Fruit fly (Drosophila melanogaster) whole organism, embryonic: ENCODE data around the gene CG32189.

Source experiments
- CG15269 ChIP-seq: fragments of 200-800 bp; sonication (Bioruptor generic); optimal IDR thresholded peaks from 2 replicates; lab custom pipeline; 2018; ENCODE audit warnings: missing biosample characterization, mild to moderate bottlenecking, missing genetic modification characterization, moderate library complexity
- CG1647 ChIP-seq: fragments of 200-800 bp; sonication (Bioruptor generic); optimal IDR thresholded peaks from 3 replicates; lab custom pipeline; 2016; ENCODE audit warnings: missing biosample characterization, missing genetic modification characterization
- CG16813 ChIP-seq: fragments of 200-800 bp; sonication (Bioruptor generic); IDR thresholded peaks from 3 replicates; pipeline ENCODE4 v1.3.6; 2022; ENCODE audit warnings: missing biosample characterization, missing genetic modification characterization; ENCODE audit not compliant: partially characterized antibody
- CG17186 ChIP-seq: fragments of 200-800 bp; sonication (Bioruptor generic); optimal IDR thresholded peaks from 3 replicates; lab custom pipeline; 2017; ENCODE audit warnings: missing biosample characterization, missing genetic modification reagents, missing genetic modification characterization
- CG18764 ChIP-seq: fragments of 200-800 bp; sonication (Bioruptor generic); optimal IDR thresholded peaks from 3 replicates; lab custom pipeline; 2016; ENCODE audit warnings: missing biosample characterization, missing genetic modification characterization
- CG2116 ChIP-seq: fragments of 200-800 bp; sonication (Bioruptor generic); optimal IDR thresholded peaks from 3 replicates; lab custom pipeline; 2018; ENCODE audit warnings: missing biosample characterization, mild to moderate bottlenecking, missing genetic modification characterization
- CG2120 ChIP-seq: fragments of 200-800 bp; sonication (Bioruptor generic); optimal IDR thresholded peaks from 3 replicates; lab custom pipeline; 2016; ENCODE audit warnings: missing biosample characterization, missing genetic modification characterization
- CG2199 ChIP-seq: fragments of 200-800 bp; sonication (Bioruptor generic); IDR thresholded peaks from 3 replicates; pipeline ENCODE4 v1.3.6; 2022; ENCODE audit warnings: missing biosample characterization, missing genetic modification characterization
- CG2202 ChIP-seq: fragments of 200-800 bp; sonication (Bioruptor generic); optimal IDR thresholded peaks from 2 replicates; lab custom pipeline; 2018; ENCODE audit warnings: missing biosample characterization, mild to moderate bottlenecking, missing genetic modification characterization
- CG32767 ChIP-seq: fragments of 200-800 bp; sonication (Bioruptor generic); IDR thresholded peaks from 2 replicates; pipeline ENCODE4 v1.3.6; 2022; ENCODE audit warnings: missing biosample characterization, missing genetic modification characterization
- CG3281 ChIP-seq: fragments of 200-800 bp; sonication (Bioruptor generic); optimal IDR thresholded peaks from 3 replicates; lab custom pipeline; 2017; ENCODE audit warnings: missing biosample characterization, mild to moderate bottlenecking, missing genetic modification characterization
- CG34224 ChIP-seq: fragments of 200-800 bp; sonication (Bioruptor generic); IDR thresholded peaks from 3 replicates; pipeline ENCODE4 v1.3.6; 2022; ENCODE audit warnings: missing biosample characterization, missing genetic modification characterization; ENCODE audit not compliant: partially characterized antibody
- CG4360 ChIP-seq: fragments of 200-800 bp; sonication (Bioruptor generic); IDR thresholded peaks from 2 replicates; pipeline ENCODE4 v1.3.6; 2022; ENCODE audit warnings: missing biosample characterization, missing genetic modification characterization
- CG43689 ChIP-seq: fragments of 200-800 bp; sonication (Bioruptor generic); IDR thresholded peaks from 2 replicates; pipeline ENCODE4 v1.3.6; 2022; ENCODE audit warnings: missing biosample characterization, missing genetic modification characterization
- CG4854 ChIP-seq: fragments of 200-800 bp; sonication (Bioruptor generic); optimal IDR thresholded peaks from 2 replicates; lab custom pipeline; 2016; ENCODE audit warnings: missing biosample characterization, missing genetic modification characterization, inconsistent platforms
- CG5953 ChIP-seq: fragments of 200-800 bp; sonication (Bioruptor generic); IDR thresholded peaks from 2 replicates; pipeline ENCODE4 v1.3.6; 2022; ENCODE audit warnings: missing biosample characterization, missing genetic modification characterization
- CG8089 ChIP-seq: fragments of 200-800 bp; sonication (Bioruptor generic); optimal IDR thresholded peaks from 3 replicates; lab custom pipeline; 2016; ENCODE audit warnings: missing biosample characterization, missing genetic modification characterization
- CG9876 ChIP-seq: fragments of 200-800 bp; sonication (Bioruptor generic); optimal IDR thresholded peaks from 2 replicates; lab custom pipeline; 2016; ENCODE audit warnings: missing biosample characterization, missing genetic modification characterization
- CoRest ChIP-seq: fragments of 200-800 bp; sonication (Bioruptor generic); optimal IDR thresholded peaks from 3 replicates; lab custom pipeline; 2018; ENCODE audit warnings: missing biosample characterization, mild to moderate bottlenecking, missing genetic modification characterization, moderate library complexity
- Dad ChIP-seq: fragments of 200-800 bp; sonication (Bioruptor generic); optimal IDR thresholded peaks from 3 replicates; lab custom pipeline; 2016; ENCODE audit warnings: missing biosample characterization, missing genetic modification characterization
- E2f2 ChIP-seq: fragments of 200-800 bp; sonication (Bioruptor generic); IDR thresholded peaks from 2 replicates; pipeline ENCODE4 v1.3.6; 2022; ENCODE audit warnings: missing biosample characterization, missing genetic modification characterization
- Ets65A ChIP-seq: fragments of 200-800 bp; sonication (Bioruptor generic); peaks from one replicate; lab custom pipeline; 2016; ENCODE audit warnings: missing biosample characterization, missing genetic modification characterization
- Hey ChIP-seq: fragments of 200-800 bp; sonication (Bioruptor generic); optimal IDR thresholded peaks from 3 replicates; lab custom pipeline; 2018; ENCODE audit warnings: missing biosample characterization, mild to moderate bottlenecking, missing genetic modification characterization
- Hr51 ChIP-seq, 2 experiments: fragments of 200-800 bp; sonication (Bioruptor generic); optimal IDR thresholded peaks; 2 replicates in 1 of 2; 3 replicates in 1 of 2; lab custom pipeline; 2016 to 2018; ENCODE audit warnings: missing biosample characterization in 2 of 2, missing genetic modification characterization in 2 of 2, mild to moderate bottlenecking in 1 of 2, moderate library complexity in 1 of 2
- Nf-YC ChIP-seq: fragments of 200-800 bp; optimal IDR thresholded peaks from 3 replicates; lab custom pipeline; 2019; ENCODE audit warnings: missing biosample characterization, mild to moderate bottlenecking, missing genetic modification characterization, moderate library complexity
- Rfx ChIP-seq: fragments of 200-800 bp; sonication (Bioruptor generic); IDR thresholded peaks from 2 replicates; pipeline ENCODE4 v1.3.6; 2022; ENCODE audit warnings: missing biosample characterization, missing genetic modification characterization
- Rx ChIP-seq: fragments of 200-800 bp; sonication (Bioruptor generic); IDR thresholded peaks from 2 replicates; pipeline ENCODE4 v1.3.6; 2022; ENCODE audit warnings: missing biosample characterization, missing genetic modification characterization
- Spps ChIP-seq: fragments of 200-800 bp; sonication (Bioruptor generic); optimal IDR thresholded peaks from 2 replicates; lab custom pipeline; 2018; ENCODE audit warnings: missing biosample characterization, mild to moderate bottlenecking, missing genetic modification characterization
- al ChIP-seq: fragments of 200-800 bp; sonication (Bioruptor generic); IDR thresholded peaks from 2 replicates; pipeline ENCODE4 v1.3.6; 2022; ENCODE audit warnings: missing biosample characterization, missing genetic modification characterization
- ci ChIP-seq: fragments of 200-800 bp; sonication (Bioruptor generic); IDR thresholded peaks from 3 replicates; pipeline ENCODE4 v1.3.6; 2022; ENCODE audit warnings: missing biosample characterization, missing genetic modification characterization
- crc ChIP-seq: fragments of 200-800 bp; sonication (Bioruptor generic); optimal IDR thresholded peaks from 2 replicates; lab custom pipeline; 2016; ENCODE audit warnings: missing biosample characterization, missing genetic modification characterization
- crp ChIP-seq, 2 experiments: fragments of 200-800 bp; sonication (Bioruptor generic); optimal IDR thresholded peaks; 2 replicates in 1 of 2; 3 replicates in 1 of 2; lab custom pipeline; 2017; ENCODE audit warnings: missing biosample characterization in 2 of 2, missing genetic modification characterization in 2 of 2, mild to moderate bottlenecking in 1 of 2, moderate library complexity in 1 of 2
- dysf ChIP-seq: fragments of 200-800 bp; sonication (Bioruptor generic); IDR thresholded peaks from 3 replicates; pipeline ENCODE4 v1.3.6; 2022; ENCODE audit warnings: missing biosample characterization, missing genetic modification characterization
- esg ChIP-seq: fragments of 200-800 bp; sonication (Bioruptor generic); conservative IDR thresholded peaks from 2 replicates; pipeline ENCODE4 v1.3.6; 2022; ENCODE audit warnings: missing biosample characterization, missing genetic modification characterization
- eve ChIP-seq, 2 experiments: fragments of >200 bp; optimal IDR thresholded peaks; 2 replicates each; lab custom pipeline; 2017; ENCODE audit warnings: missing biosample characterization in 2 of 2, missing genetic modification characterization in 2 of 2
- fru ChIP-seq: fragments of >200 bp; optimal IDR thresholded peaks from 2 replicates; lab custom pipeline; 2017
- gcm2 ChIP-seq: fragments of 200-800 bp; sonication (Bioruptor generic); optimal IDR thresholded peaks from 2 replicates; lab custom pipeline; 2016; ENCODE audit warnings: missing biosample characterization, missing genetic modification characterization
- gem ChIP-seq: fragments of 200-800 bp; sonication (Bioruptor generic); optimal IDR thresholded peaks from 2 replicates; lab custom pipeline; 2019; ENCODE audit warnings: missing biosample characterization, mild to moderate bottlenecking, missing genetic modification characterization, moderate library complexity
- grau ChIP-seq: fragments of 200-800 bp; optimal IDR thresholded peaks from 3 replicates; lab custom pipeline; 2019; ENCODE audit warnings: missing biosample characterization, mild to moderate bottlenecking, missing genetic modification characterization, moderate library complexity
- h ChIP-seq: fragments of >200 bp; optimal IDR thresholded peaks from 2 replicates; lab custom pipeline; 2017
- jigr1 ChIP-seq: fragments of 200-800 bp; sonication (Bioruptor generic); IDR thresholded peaks from 3 replicates; pipeline ENCODE4 v1.3.6; 2022; ENCODE audit warnings: missing biosample characterization, missing genetic modification characterization
- kah ChIP-seq: fragments of 200-800 bp; sonication (Bioruptor generic); optimal IDR thresholded peaks from 2 replicates; lab custom pipeline; 2018; ENCODE audit warnings: missing biosample characterization, mild to moderate bottlenecking, missing genetic modification characterization
- knrl ChIP-seq: fragments of 200-800 bp; sonication (Bioruptor generic); IDR thresholded peaks from 3 replicates; pipeline ENCODE4 v1.3.6; 2022; ENCODE audit warnings: missing biosample characterization, missing genetic modification characterization; ENCODE audit not compliant: partially characterized antibody
- lbe ChIP-seq: fragments of 200-800 bp; sonication (Bioruptor generic); optimal IDR thresholded peaks from 2 replicates; lab custom pipeline; 2016; ENCODE audit warnings: missing biosample characterization, mild to moderate bottlenecking, missing genetic modification characterization
- lola ChIP-seq, 3 experiments: fragments of >200 bp in 2 of 3; fragments of 200-800 bp in 1 of 3; sonication (Bioruptor generic) in 1 of 3; optimal IDR thresholded peaks; 2 replicates each; lab custom pipeline; 2017 to 2019; ENCODE audit warnings: missing biosample characterization in 3 of 3, missing genetic modification characterization in 3 of 3, mild to moderate bottlenecking in 1 of 3, moderate library complexity in 1 of 3
- mam ChIP-seq: fragments of 200-800 bp; sonication (Bioruptor generic); optimal IDR thresholded peaks from 3 replicates; lab custom pipeline; 2016; ENCODE audit warnings: missing biosample characterization, missing genetic modification characterization
- ranshi ChIP-seq: fragments of 200-800 bp; sonication (Bioruptor generic); IDR thresholded peaks from 2 replicates; pipeline ENCODE4 v1.3.6; 2022; ENCODE audit warnings: missing biosample characterization, missing genetic modification characterization
- repo ChIP-seq: fragments of 200-800 bp; sonication (Bioruptor generic); optimal IDR thresholded peaks from 2 replicates; lab custom pipeline; 2016; ENCODE audit warnings: missing biosample characterization, missing genetic modification characterization
- row ChIP-seq: fragments of 200-800 bp; sonication (Bioruptor generic); IDR thresholded peaks from 3 replicates; pipeline ENCODE4 v1.3.6; 2022; ENCODE audit warnings: missing biosample characterization, missing genetic modification characterization
- tx ChIP-seq: fragments of 200-800 bp; sonication (Bioruptor generic); optimal IDR thresholded peaks from 2 replicates; lab custom pipeline; 2016; ENCODE audit warnings: missing biosample characterization, missing genetic modification characterization

Gene CG32189

DNA sequence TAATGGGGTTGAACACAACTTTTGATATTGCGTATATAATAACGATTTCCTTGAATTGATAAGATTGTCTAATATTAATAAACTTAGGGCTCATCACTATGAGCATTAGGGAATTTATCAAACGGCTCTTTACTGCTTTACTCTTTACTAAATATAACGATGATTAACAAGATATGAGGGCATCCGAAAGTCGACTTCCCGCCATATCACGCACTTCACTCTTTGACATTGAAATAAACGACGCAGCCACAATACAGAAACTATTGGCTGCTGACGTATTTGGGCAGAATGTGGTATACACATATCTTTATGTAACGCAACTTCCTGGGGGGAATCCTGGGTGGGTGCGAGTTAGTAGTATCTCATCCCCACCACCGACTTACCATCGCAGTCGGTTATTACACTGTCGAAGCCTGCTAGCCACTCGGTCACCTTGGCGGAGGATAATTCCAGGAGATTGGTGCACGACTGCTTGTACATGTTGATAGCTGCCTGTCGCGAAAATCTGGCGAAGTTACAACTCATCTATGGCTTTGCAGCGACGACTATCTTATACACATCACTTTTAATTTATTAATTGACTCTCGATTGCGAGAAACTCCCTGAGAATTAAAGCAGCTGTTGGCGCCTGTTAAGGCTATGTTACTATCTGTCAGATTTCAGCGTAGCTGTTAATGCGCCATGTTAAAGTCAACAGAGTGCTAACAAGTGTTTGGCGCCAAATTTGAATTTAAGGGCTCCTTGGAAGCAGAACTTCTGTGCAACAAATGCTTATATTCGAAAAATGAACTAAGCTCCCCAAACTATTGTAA, 8.1 kb upstream of the CG32189 start, which contains the start of gene CG5567 (continued):
- TF ChIP-seq Ets65A (GFP tag; lab: Kevin White, UChicago) (no peak), CoRest (peak; percentile 14), kah (GFP tag; lab: Kevin White, UChicago) (peak; percentile 95), CG16813 (GFP tag; lab: Robert Waterston, UW) (no peak), dysf (GFP tag; lab: Robert Waterston, UW) (peak; percentile 38; the same call in 1 of the 3 replicates), lbe (GFP tag; lab: Kevin White, UChicago) (no peak), Hr51 (GFP tag; optimal IDR thresholded peaks at IDR 0.05; lab: Kevin White, UChicago) (peak in 1 of 2 experiments; percentile 10), CG17186 (GFP tag; lab: Kevin White, UChicago) (no peak), CG15269 (tag; lab: Kevin White, UChicago) (peak; percentile 29), CG9876 (GFP tag; lab: Kevin White, UChicago) (no peak), CG43689 (GFP tag; lab: Robert Waterston, UW) (no peak), CG5953 (GFP tag; lab: Robert Waterston, UW) (no peak), CG4854 (GFP tag; lab: Kevin White, UChicago) (no peak), jigr1 (GFP tag; lab: Robert Waterston, UW) (no peak), CG1647 (no peak), CG2202 (tag; lab: Kevin White, UChicago) (no peak), gem (tag; lab: Kevin White, UChicago) (peak; percentile 23), ranshi (GFP tag; lab: Robert Waterston, UW) (peak; percentile 38; the same call in 1 of the 2 replicates), mam (GFP tag; lab: Kevin White, UChicago) (peak; percentile 30), CG34224 (GFP tag; lab: Robert Waterston, UW) (no peak), gcm2 (GFP tag; lab: Kevin White, UChicago) (no peak), h (no peak), lola (GFP tag; optimal IDR thresholded peaks at IDR 0.05; lab: Kevin White, UChicago) (no peak), repo (GFP tag; lab: Kevin White, UChicago) (no peak), CG2116 (GFP tag; lab: Kevin White, UChicago) (peak; percentile 2), E2f2 (GFP tag; lab: Robert Waterston, UW) (peak; percentile 88), CG32767 (GFP tag; lab: Robert Waterston, UW) (peak; percentile 61; the same call in 1 of the 2 replicates), Nf-YC (peak; percentile 36), CG2199 (GFP tag; lab: Robert Waterston, UW) (no peak), crc (GFP tag; lab: Kevin White, UChicago) (no peak), CG18764 (no peak), Spps (no peak), CG2120 (peak; percentile 58), tx (GFP tag; lab: Kevin White, UChicago) (no peak), CG8089 (GFP tag; lab: Kevin White, UChicago) (no peak), knrl (GFP tag; lab: Robert Waterston, UW) (no peak), Hey (tag; lab: Kevin White, UChicago) (no peak), fru (lab: Kevin White, UChicago) (no peak), grau (tag; lab: Kevin White, UChicago) (peak; percentile 28), eve (GFP tag; optimal IDR thresholded peaks at IDR 0.05; lab: Kevin White, UChicago) (no peak), esg (GFP tag; lab: Robert Waterston, UW) (no peak), al (GFP tag; lab: Robert Waterston, UW) (no peak), ci (GFP tag; lab: Robert Waterston, UW) (0 out of 3 replicates have a peak, but pooled peaks have one; percentile 37), CG4360 (no peak), CG3281 (peak; percentile 18), Rx (GFP tag; lab: Robert Waterston, UW) (no peak), row (GFP tag; lab: Robert Waterston, UW) (peak; percentile 87), Dad (GFP tag; lab: Kevin White, UChicago) (no peak), Rfx (peak; percentile 44; the same call in 1 of the 2 replicates), crp (GFP tag; optimal IDR thresholded peaks at IDR 0.05; lab: Kevin White, UChicago) (peak in 1 of 2 experiments; percentile 77)
